Fruit fly (Drosophila melanogaster): Measurements from ENCODE around the gene Flad2.
"Not testable (repeated sequence)": the region's sequence is repeated elsewhere in the genome, so short reads cannot be mapped to it uniquely, and the experiment has no call there.

Gene Flad2

dm6 chr2L:13399565-13399964 lies 12.8 kb upstream of the Flad2 start:
- TF ChIP-seq noc (tag; optimal IDR thresholded peaks at IDR 0.05) = no peak

- TF ChIP-seq noc (tag; optimal IDR thresholded peaks at IDR 0.05) = no peak
These were observed 753 bp upstream of the Flad2 start, which contains the start of gene Vm34Ca for dm6 chr2L:13411566-13411965. Gene Vm34Ca, minus strand, starts transcription at chr2L:13411631.

dm6 chr2L:13414525-13415481 lies 2.5 kb downstream of the Flad2 start, which contains the start of the genes CG16956, CG42784 and CG43850:
Gene CG16956, minus strand, starts transcription at chr2L:13414575.
Gene CG42784, plus strand, starts transcription at chr2L:13415431.
Gene CG43850, plus strand, starts transcription at chr2L:13415431.
- TF ChIP-seq noc (tag; optimal IDR thresholded peaks at IDR 0.05) = no peak

- no peak for TF ChIP-seq noc (tag; optimal IDR thresholded peaks at IDR 0.05)
These were observed 18.7 kb downstream of the Flad2 start for dm6 chr2L:13430919-13431502.

dm6 chr2L:13434795-13435634 lies 22.7 kb downstream of the Flad2 start, which contains the start of gene Tehao:
Gene Tehao, plus strand, starts transcription at chr2L:13435622.
- TF ChIP-seq noc (tag; optimal IDR thresholded peaks at IDR 0.05) = peak; percentile 93

dm6 chr2L:13436791-13437190 lies 24.5 kb downstream of the Flad2 start:
- TF ChIP-seq noc (tag; optimal IDR thresholded peaks at IDR 0.05) = peak; percentile 39

- no peak for TF ChIP-seq noc (tag; optimal IDR thresholded peaks at IDR 0.05)
These were observed 33.0 kb downstream of the Flad2 start, which contains the start of gene Hacd2 for dm6 chr2L:13445249-13445846. Gene Hacd2, minus strand, starts transcription at chr2L:13445651.

dm6 chr2L:13449397-13449796 lies 37.1 kb downstream of the Flad2 start, which contains the start of gene Hsp60D:
Gene Hsp60D, minus strand, starts transcription at chr2L:13449497.
- not testable (repeated sequence) for TF ChIP-seq noc (tag; optimal IDR thresholded peaks at IDR 0.05)

dm6 chr2L:13457037-13457547 lies 44.8 kb downstream of the Flad2 start, which contains the start of gene CG42809:
Gene CG42809, plus strand, starts transcription at chr2L:13457497.
- TF ChIP-seq noc (tag; optimal IDR thresholded peaks at IDR 0.05) = no peak

- no peak for TF ChIP-seq noc (tag; optimal IDR thresholded peaks at IDR 0.05)
These were observed 46.8 kb downstream of the Flad2 start, which contains the start of gene CG42810 for dm6 chr2L:13458991-13459731. Gene CG42810, plus strand, starts transcription at chr2L:13459681.

dm6 chr2L:13460911-13461866 lies 48.9 kb downstream of the Flad2 start, which contains the start of gene CG46308:
Gene CG46308, plus strand, starts transcription at chr2L:13461774.
- no peak for TF ChIP-seq noc (tag; optimal IDR thresholded peaks at IDR 0.05)
